Fruit fly (Drosophila melanogaster) whole organism, wandering third instar larva: ENCODE results near the gene CG31600.

Source experiments
- Abd-B ChIP-seq: fragments of >200 bp; optimal IDR thresholded peaks from 2 replicates; lab custom pipeline; 2017; ENCODE audit warnings: missing biosample characterization, missing genetic modification characterization
- CG32264 ChIP-seq: fragments of 200-800 bp; sonication (Bioruptor generic); optimal IDR thresholded peaks from 2 replicates; lab custom pipeline; 2016; ENCODE audit warnings: missing biosample characterization, missing genetic modification characterization
- CG9705 ChIP-seq: fragments of 200-800 bp; sonication (Bioruptor generic); optimal IDR thresholded peaks from 2 replicates; lab custom pipeline; 2018; ENCODE audit warnings: missing biosample characterization, mild to moderate bottlenecking, missing genetic modification characterization
- Dif ChIP-seq: fragments of 200-275, 200-300 bp; sonication (Bioruptor generic); optimal IDR thresholded peaks from 2 replicates; lab custom pipeline; 2018; ENCODE audit warnings: missing biosample characterization, missing genetic modification characterization; ENCODE audit not compliant: partially characterized antibody
- GATAd ChIP-seq: sonication (Bioruptor generic); optimal IDR thresholded peaks from 2 replicates; lab custom pipeline; 2016; ENCODE audit warnings: missing biosample characterization, missing genetic modification characterization
- HLH106 ChIP-seq: fragments of 200-800 bp; optimal IDR thresholded peaks from 3 replicates; lab custom pipeline; 2019; ENCODE audit warnings: missing biosample characterization, mild to moderate bottlenecking, missing genetic modification characterization, moderate library complexity
- Hr78 ChIP-seq: fragments of >200 bp; optimal IDR thresholded peaks from 2 replicates; lab custom pipeline; 2017; ENCODE audit warnings: missing biosample characterization, missing genetic modification characterization
- Hr83 ChIP-seq: fragments of 200-300 bp; sonication (Bioruptor generic); optimal IDR thresholded peaks from 2 replicates; lab custom pipeline; 2016; ENCODE audit warnings: missing biosample characterization, mild to moderate bottlenecking, missing genetic modification characterization, moderate library complexity; ENCODE audit not compliant: poor library complexity, severe bottlenecking
- Jra ChIP-seq: sonication (Bioruptor generic); optimal IDR thresholded peaks from 2 replicates; lab custom pipeline; 2016; ENCODE audit warnings: missing biosample characterization, missing genetic modification characterization
- Mio ChIP-seq: sonication (Bioruptor generic); optimal IDR thresholded peaks from 2 replicates; lab custom pipeline; 2016; ENCODE audit warnings: missing biosample characterization, missing genetic modification characterization
- Myc ChIP-seq: fragments of >200 bp; optimal IDR thresholded peaks from 2 replicates; lab custom pipeline; 2017
- N ChIP-seq: fragments of >200 bp; optimal IDR thresholded peaks from 2 replicates; lab custom pipeline; 2018; ENCODE audit warnings: missing biosample characterization, missing external identifiers, missing genetic modification characterization
- OdsH ChIP-seq: fragments of 200-800 bp; sonication (Bioruptor generic); optimal IDR thresholded peaks from 2 replicates; lab custom pipeline; 2016; ENCODE audit warnings: missing biosample characterization, mild to moderate bottlenecking, missing genetic modification characterization
- Rel ChIP-seq, 2 experiments: fragments of 200-800 bp; sonication (Bioruptor generic) in 1 of 2; optimal IDR thresholded peaks; 2 replicates in 1 of 2; 3 replicates in 1 of 2; lab custom pipeline; 2016 to 2019; ENCODE audit warnings: mild to moderate bottlenecking in 2 of 2, missing biosample characterization in 2 of 2, missing genetic modification characterization in 2 of 2, moderate library complexity in 1 of 2
- Vsx2 ChIP-seq: fragments of 200-300, 225-300 bp; sonication (Bioruptor generic); optimal IDR thresholded peaks from 2 replicates; lab custom pipeline; 2018; ENCODE audit warnings: missing biosample characterization, missing genetic modification characterization; ENCODE audit not compliant: partially characterized antibody
- br ChIP-seq: fragments of 200-800 bp; sonication (Bioruptor generic); optimal IDR thresholded peaks from 2 replicates; lab custom pipeline; 2016; ENCODE audit warnings: missing biosample characterization, missing genetic modification characterization
- brk ChIP-seq: fragments of 200-800 bp; sonication (Bioruptor generic); optimal IDR thresholded peaks from 2 replicates; lab custom pipeline; 2016; ENCODE audit warnings: missing biosample characterization, mild to moderate bottlenecking, missing genetic modification characterization
- dl ChIP-seq, 2 experiments: fragments of 175-275, 200-275 bp in 1 of 2; fragments of 200-275 bp in 1 of 2; sonication (Bioruptor generic); optimal IDR thresholded peaks; lab custom pipeline; 2018; ENCODE audit warnings: mild to moderate bottlenecking in 2 of 2, missing biosample characterization in 2 of 2, missing genetic modification characterization in 2 of 2, moderate library complexity in 2 of 2; ENCODE audit not compliant: partially characterized antibody in 2 of 2, insufficient read depth in 1 of 2
- dmrt93B ChIP-seq: fragments of 200-800 bp; sonication (Bioruptor generic); optimal IDR thresholded peaks from 2 replicates; lab custom pipeline; 2018; ENCODE audit warnings: missing biosample characterization, mild to moderate bottlenecking, missing genetic modification characterization
- dsf ChIP-seq: sonication (Bioruptor generic); optimal IDR thresholded peaks from 2 replicates; lab custom pipeline; 2016; ENCODE audit warnings: missing biosample characterization, missing genetic modification characterization, borderline replicate concordance
- ey ChIP-seq: fragments of 200-800 bp; sonication (Bioruptor generic); optimal IDR thresholded peaks from 2 replicates; lab custom pipeline; 2016; ENCODE audit warnings: missing biosample characterization, missing genetic modification characterization
- foxo ChIP-seq, 2 experiments: fragments of 200-800 bp; sonication (Bioruptor generic); optimal IDR thresholded peaks; 2 replicates in 1 of 2; 3 replicates in 1 of 2; lab custom pipeline; 2016 to 2017; ENCODE audit warnings: missing biosample characterization in 2 of 2, missing genetic modification characterization in 2 of 2
- fru ChIP-seq: fragments of 200-800 bp; sonication (Bioruptor generic); optimal IDR thresholded peaks from 3 replicates; lab custom pipeline; 2016; ENCODE audit warnings: missing biosample characterization, mild to moderate bottlenecking, missing genetic modification characterization
- h ChIP-seq: fragments of 200-800 bp; sonication (Bioruptor generic); optimal IDR thresholded peaks from 3 replicates; lab custom pipeline; 2016; ENCODE audit warnings: missing biosample characterization, mild to moderate bottlenecking, missing genetic modification characterization
- pan ChIP-seq: fragments of >200 bp; optimal IDR thresholded peaks from 2 replicates; lab custom pipeline; 2017
- psq ChIP-seq: fragments of 200-800 bp; sonication (Bioruptor generic); optimal IDR thresholded peaks from 3 replicates; lab custom pipeline; 2017; ENCODE audit warnings: missing biosample characterization, mild to moderate bottlenecking, missing genetic modification characterization, moderate library complexity
- rgr ChIP-seq: fragments of 200-800 bp; sonication (Bioruptor generic); optimal IDR thresholded peaks from 3 replicates; lab custom pipeline; 2016; ENCODE audit warnings: missing biosample characterization, mild to moderate bottlenecking, missing genetic modification characterization
- sv ChIP-seq: fragments of 200-800 bp; sonication (Bioruptor generic); optimal IDR thresholded peaks from 3 replicates; lab custom pipeline; 2016; ENCODE audit warnings: missing biosample characterization, missing genetic modification characterization
- tai ChIP-seq: sonication (Bioruptor generic); optimal IDR thresholded peaks from 2 replicates; lab custom pipeline; 2016; ENCODE audit warnings: missing biosample characterization, missing genetic modification characterization
- woc ChIP-seq: sonication (Bioruptor generic); optimal IDR thresholded peaks from 2 replicates; lab custom pipeline; 2016; ENCODE audit warnings: missing biosample characterization, mild to moderate bottlenecking, missing genetic modification characterization

CG31600 gene

dm6 chr2L:21902693-21903092 lies 12.5 kb downstream of the CG31600 start, which contains the start of gene CG1421:
Gene CG1421 (plus strand): TSS chr2L:21902993.
- no peak for TF ChIP-seq ey (GFP tag; lab: Kevin White, UChicago)
- no peak for TF ChIP-seq tai (GFP tag; lab: Kevin White, UChicago)
- TF ChIP-seq CG9705 (GFP tag; lab: Kevin White, UChicago), result no peak
- no peak for TF ChIP-seq OdsH (GFP tag; lab: Kevin White, UChicago)
- no peak for TF ChIP-seq Mio (GFP tag; lab: Kevin White, UChicago)
- no peak for TF ChIP-seq woc (GFP tag; lab: Kevin White, UChicago)
- no peak for TF ChIP-seq Hr78 (GFP tag; lab: Kevin White, UChicago)
- no peak for TF ChIP-seq Abd-B (GFP tag; lab: Kevin White, UChicago)
- no peak for TF ChIP-seq rgr
- no peak for TF ChIP-seq br (GFP tag; lab: Kevin White, UChicago)
- no peak for TF ChIP-seq h (GFP tag; lab: Kevin White, UChicago)

- TF ChIP-seq GATAd (GFP tag; lab: Kevin White, UChicago) (no peak), HLH106 (tag; lab: Kevin White, UChicago) (no peak), Myc (lab: Kevin White, UChicago) (no peak), dl (GFP tag; optimal IDR thresholded peaks at IDR 0.05; lab: Kevin White, UChicago; ENCODE audit: insufficient read depth in 1 of 2, partially characterized antibody in 2 of 2) (peak; percentile 12 to 70), Vsx2 (peak; percentile 59), Dif (GFP tag; lab: Kevin White, UChicago) (peak; percentile 55), N (peak; percentile 9), psq (GFP tag; lab: Kevin White, UChicago) (peak; percentile 37)
Measured at dm6 chr2L:21899001-21899715, 16.0 kb downstream of the CG31600 start.

dm6 chr2L:21898189-21898588 lies 17.0 kb downstream of the CG31600 start, which contains the start of gene CG11629:
Gene CG11629 (minus strand): TSS chr2L:21898289.
- TF ChIP-seq sv (GFP tag; lab: Kevin White, UChicago) (no peak), Vsx2 (no peak), ey (GFP tag; lab: Kevin White, UChicago) (no peak), Myc (lab: Kevin White, UChicago) (no peak), rgr (no peak), Jra (no peak), br (GFP tag; lab: Kevin White, UChicago) (no peak), OdsH (GFP tag; lab: Kevin White, UChicago) (no peak), Dif (GFP tag; lab: Kevin White, UChicago) (no peak), pan (no peak), Mio (GFP tag; lab: Kevin White, UChicago) (no peak), Hr83 (GFP tag; lab: Kevin White, UChicago) (no peak), CG9705 (GFP tag; lab: Kevin White, UChicago) (no peak), dmrt93B (GFP tag; lab: Kevin White, UChicago) (no peak), foxo (GFP tag; optimal IDR thresholded peaks at IDR 0.05; lab: Kevin White, UChicago) (no peak), HLH106 (tag; lab: Kevin White, UChicago) (no peak), CG32264 (GFP tag; lab: Kevin White, UChicago) (no peak)

dm6 chr2L:21896046-21896445 lies 19.1 kb downstream of the CG31600 start:
- no peak for TF ChIP-seq brk (GFP tag; lab: Kevin White, UChicago)
- no peak for TF ChIP-seq HLH106 (tag; lab: Kevin White, UChicago)
- no peak for TF ChIP-seq dmrt93B (GFP tag; lab: Kevin White, UChicago)
- no peak for TF ChIP-seq Vsx2
- no peak for TF ChIP-seq Hr83 (GFP tag; lab: Kevin White, UChicago)
- no peak for TF ChIP-seq CG32264 (GFP tag; lab: Kevin White, UChicago)
- no peak for TF ChIP-seq Rel (GFP tag; optimal IDR thresholded peaks at IDR 0.05; lab: Kevin White, UChicago)
- no peak for TF ChIP-seq Rel (tag; optimal IDR thresholded peaks at IDR 0.05; lab: Kevin White, UChicago)
- no peak for TF ChIP-seq fru (GFP tag; lab: Kevin White, UChicago)

- TF ChIP-seq dsf (GFP tag; lab: Kevin White, UChicago), result no peak
- TF ChIP-seq dl (GFP tag; optimal IDR thresholded peaks at IDR 0.05; lab: Kevin White, UChicago; ENCODE audit: insufficient read depth in 1 of 2, partially characterized antibody in 2 of 2), result no peak
- TF ChIP-seq HLH106 (tag; lab: Kevin White, UChicago), result no peak
- no peak for TF ChIP-seq rgr
- TF ChIP-seq Abd-B (GFP tag; lab: Kevin White, UChicago), result no peak
- no peak for TF ChIP-seq sv (GFP tag; lab: Kevin White, UChicago)
- TF ChIP-seq tai (GFP tag; lab: Kevin White, UChicago), result no peak
Measured at dm6 chr2L:21890205-21890604, 25.0 kb downstream of the CG31600 start.
